Worm (Caenorhabditis elegans): Measurements from ENCODE around the gene F26C11.3.

- TF ChIP-seq ceh-100 (GFP tag; IDR thresholded peaks at IDR 0.05) (no peak), ama-1 (optimal IDR thresholded peaks at IDR 0.05) (no peak), ama-1 (GFP tag; optimal IDR thresholded peaks at IDR 0.05) (no peak), lir-1 (GFP tag; conservative IDR thresholded peaks at IDR 0.05) (no peak), egrh-3 (GFP tag; IDR thresholded peaks at IDR 0.05) (no peak), F55B11.4 (tag; optimal IDR thresholded peaks at IDR 0.05; ENCODE audit: borderline replicate concordance, insufficient read depth) (no peak), T26A5.8 (tag; optimal IDR thresholded peaks at IDR 0.05) (no peak), lsy-27 (tag; optimal IDR thresholded peaks at IDR 0.05; ENCODE audit: borderline replicate concordance, insufficient read depth) (no peak), atf-7 (tag; optimal IDR thresholded peaks at IDR 0.05) (no peak), ztf-3 (GFP tag; optimal IDR thresholded peaks at IDR 0.05) (no peak), let-526 (GFP tag; IDR thresholded peaks at IDR 0.05) (no peak), sea-2 (GFP tag; IDR thresholded peaks at IDR 0.05) (no peak), snpc-4 (GFP tag; optimal IDR thresholded peaks at IDR 0.05) (no peak), snpc-4 (tag; optimal IDR thresholded peaks at IDR 0.05) (no peak)
These were observed 10.4 kb downstream of the F26C11.3 start for ce11 chrII:9904459-9904858.

Data from whole organism, young adult.